Worm (Caenorhabditis elegans): ENCODE results near the gene suox-1.

DNA sequence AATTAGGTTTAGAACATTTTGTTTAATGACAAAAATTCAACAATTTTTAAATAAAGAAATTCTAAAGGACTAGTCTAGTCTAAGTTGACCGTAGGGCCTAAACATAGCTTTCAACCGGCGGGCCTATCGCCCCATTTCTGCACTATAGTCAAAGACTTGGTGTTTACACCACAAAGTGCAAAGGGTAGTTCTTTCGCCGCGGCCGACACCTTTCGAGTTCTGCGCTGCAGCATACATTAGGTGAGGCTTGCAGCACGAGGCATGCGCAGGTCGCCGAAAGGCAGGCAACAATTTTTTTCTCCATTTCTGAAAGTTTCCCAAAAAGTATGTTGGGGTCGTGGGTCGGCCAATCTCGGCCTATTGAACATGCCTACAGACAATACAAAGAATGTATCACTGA, 31.1 kb downstream of the suox-1 start:
- no peak for TF ChIP-seq nhr-77 (tag; optimal IDR thresholded peaks at IDR 0.05)
- no peak for TF ChIP-seq unc-39 (tag; optimal IDR thresholded peaks at IDR 0.05)
- no peak for TF ChIP-seq unc-62 (GFP tag; optimal IDR thresholded peaks at IDR 0.05)
- TF ChIP-seq ztf-11 (tag; optimal IDR thresholded peaks at IDR 0.05), result no peak
- no peak for TF ChIP-seq lin-15B (tag; optimal IDR thresholded peaks at IDR 0.05)
- no peak for TF ChIP-seq nhr-43 (tag; optimal IDR thresholded peaks at IDR 0.05; ENCODE audit: poor library complexity, severe bottlenecking)
- TF ChIP-seq aly-2 (tag; optimal IDR thresholded peaks at IDR 0.05), result no peak
- TF ChIP-seq fkh-10 (GFP tag; optimal IDR thresholded peaks at IDR 0.05), result no peak
- no peak for TF ChIP-seq nhr-12 (tag; optimal IDR thresholded peaks at IDR 0.05)
